Fruit fly (Drosophila melanogaster): ENCODE results near the gene Tbc1d8-9.
A peak's percentile ranks its signal among the peaks of the same experiment; 100 is the strongest.

The Tbc1d8-9 gene

DNA sequence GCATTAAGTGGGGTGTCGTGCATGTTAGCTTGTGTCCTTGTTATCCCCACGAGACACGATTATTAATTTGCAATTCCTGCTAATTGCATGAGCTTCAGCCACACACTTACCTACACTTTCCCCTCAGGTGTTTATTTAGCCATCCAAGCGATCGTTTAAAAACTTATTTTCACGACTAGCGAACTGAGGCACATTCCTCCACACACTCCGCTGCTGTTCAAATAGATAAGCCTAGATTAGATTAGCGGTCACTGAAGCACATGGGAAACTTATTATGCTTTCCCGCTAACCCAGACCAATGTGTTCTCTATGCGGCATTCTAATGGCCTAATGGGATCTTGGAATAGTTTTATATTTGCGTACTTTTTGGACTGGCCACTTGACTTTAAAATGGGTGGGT lies 43.4 kb upstream of the Tbc1d8-9 start (continued):
- TF ChIP-seq CG1603 (tag; optimal IDR thresholded peaks at IDR 0.05) (no peak), ham (GFP tag; IDR thresholded peaks at IDR 0.05) (no peak), ems (GFP tag; optimal IDR thresholded peaks at IDR 0.05) (no peak), CG6272 (GFP tag; IDR thresholded peaks at IDR 0.05) (no peak), Gsc (GFP tag; IDR thresholded peaks at IDR 0.05) (no peak), pita (GFP tag; optimal IDR thresholded peaks at IDR 0.05) (no peak), Dfd (GFP tag; optimal IDR thresholded peaks at IDR 0.05) (no peak), sd (tag; optimal IDR thresholded peaks at IDR 0.05) (peak; percentile 79), onecut (GFP tag; IDR thresholded peaks at IDR 0.05) (no peak), gcm2 (GFP tag; optimal IDR thresholded peaks at IDR 0.05) (no peak), CG18764 (GFP tag; optimal IDR thresholded peaks at IDR 0.05) (no peak), grau (tag; optimal IDR thresholded peaks at IDR 0.05) (no peak), exex (tag; optimal IDR thresholded peaks at IDR 0.05) (peak; percentile 88), Lim3 (GFP tag; IDR thresholded peaks at IDR 0.05) (no peak), Hand (GFP tag; optimal IDR thresholded peaks at IDR 0.05) (no peak), mam (GFP tag; optimal IDR thresholded peaks at IDR 0.05) (no peak), Nf-YB (GFP tag; optimal IDR thresholded peaks at IDR 0.05) (no peak), YL-1 (GFP tag; optimal IDR thresholded peaks at IDR 0.05) (no peak), Dbx (GFP tag; IDR thresholded peaks at IDR 0.05) (no peak), CG12769 (tag; optimal IDR thresholded peaks at IDR 0.05) (peak; percentile 40), CG8478 (optimal IDR thresholded peaks at IDR 0.05) (no peak), TFAM (GFP tag; optimal IDR thresholded peaks at IDR 0.05) (no peak), CG4360 (GFP tag; IDR thresholded peaks at IDR 0.05) (no peak), CG5245 (GFP tag; optimal IDR thresholded peaks at IDR 0.05) (no peak), ftz-f1 (GFP tag; optimal IDR thresholded peaks at IDR 0.05) (no peak), CG14667 (GFP tag; IDR thresholded peaks at IDR 0.05) (no peak), Sin3A (optimal IDR thresholded peaks at IDR 0.05) (no peak), CG8944 (GFP tag; optimal IDR thresholded peaks at IDR 0.05) (no peak), CG7928 (GFP tag; optimal IDR thresholded peaks at IDR 0.05) (no peak), stc (GFP tag; IDR thresholded peaks at IDR 0.05) (no peak), CG10543 (GFP tag; optimal IDR thresholded peaks at IDR 0.05) (peak; percentile 22), tup (GFP tag; optimal IDR thresholded peaks at IDR 0.05) (no peak), pros (GFP tag; optimal IDR thresholded peaks at IDR 0.05) (no peak), MBD-R2 (GFP tag; IDR thresholded peaks at IDR 0.05) (no peak), CG5180 (GFP tag; optimal IDR thresholded peaks at IDR 0.05) (no peak), Mad (GFP tag; optimal IDR thresholded peaks at IDR 0.05) (no peak), bsh (GFP tag; optimal IDR thresholded peaks at IDR 0.05) (no peak), CG8388 (GFP tag; optimal IDR thresholded peaks at IDR 0.05) (no peak), fd102C (GFP tag; optimal IDR thresholded peaks at IDR 0.05) (no peak), GATAe (GFP tag; conservative IDR thresholded peaks at IDR 0.05) (peak; percentile 61), CG17186 (GFP tag; optimal IDR thresholded peaks at IDR 0.05) (no peak), crol (GFP tag; IDR thresholded peaks at IDR 0.05) (peak; percentile 58; the same call in 1 of the 2 replicates), pfk (GFP tag; optimal IDR thresholded peaks at IDR 0.05) (no peak), jigr1 (GFP tag; IDR thresholded peaks at IDR 0.05) (no peak), chm (GFP tag; IDR thresholded peaks at IDR 0.05) (no peak), CG13894 (tag; optimal IDR thresholded peaks at IDR 0.05) (no peak), Fer3 (tag; optimal IDR thresholded peaks at IDR 0.05) (no peak), CG8290 (GFP tag; optimal IDR thresholded peaks at IDR 0.05) (no peak), CG8290 (tag; optimal IDR thresholded peaks at IDR 0.05) (peak in 1 of 2 experiments; percentile 41), MTF-1 (GFP tag; optimal IDR thresholded peaks at IDR 0.05; ENCODE audit: borderline replicate concordance) (no peak), so (GFP tag; IDR thresholded peaks at IDR 0.05) (no peak)
